Fruit fly (Drosophila melanogaster) whole organism, embryonic: ENCODE data around the gene CG13613.

Experiments
- Antp ChIP-seq: fragments of 200-800 bp; sonication (Bioruptor generic); optimal IDR thresholded peaks from 3 replicates; lab custom pipeline; 2016; ENCODE audit warnings: missing biosample characterization, missing genetic modification characterization
- Bdp1 ChIP-seq: fragments of 200-800 bp; sonication (Bioruptor generic); optimal IDR thresholded peaks from 3 replicates; lab custom pipeline; 2016; ENCODE audit warnings: missing biosample characterization, missing genetic modification characterization
- CG10462 ChIP-seq: fragments of 200-800 bp; sonication (Bioruptor generic); optimal IDR thresholded peaks from 2 replicates; lab custom pipeline; 2016; ENCODE audit warnings: missing biosample characterization, missing genetic modification characterization
- CG10543 ChIP-seq: fragments of 200-800 bp; sonication (Bioruptor generic); optimal IDR thresholded peaks from 3 replicates; lab custom pipeline; 2017; ENCODE audit warnings: missing biosample characterization, mild to moderate bottlenecking, missing genetic modification characterization, moderate library complexity
- CG11398 ChIP-seq: fragments of 200-800 bp; sonication (Bioruptor generic); optimal IDR thresholded peaks from 2 replicates; lab custom pipeline; 2016; ENCODE audit warnings: missing biosample characterization, missing genetic modification characterization
- CG11560 ChIP-seq: fragments of 200-800 bp; sonication (Bioruptor generic); IDR thresholded peaks from 3 replicates; pipeline ENCODE4 v1.3.6; 2022; ENCODE audit warnings: missing biosample characterization, missing genetic modification characterization
- CG11696 ChIP-seq: fragments of 200-800 bp; sonication (Bioruptor generic); IDR thresholded peaks from 2 replicates; pipeline ENCODE4 v1.3.6; 2022; ENCODE audit warnings: missing biosample characterization, missing genetic modification characterization
- CG12155 ChIP-seq: fragments of 200-800 bp; sonication (Bioruptor generic); optimal IDR thresholded peaks from 3 replicates; lab custom pipeline; 2016; ENCODE audit warnings: missing biosample characterization, missing genetic modification characterization
- CG13296 ChIP-seq: fragments of 200-800 bp; sonication (Bioruptor generic); optimal IDR thresholded peaks from 3 replicates; lab custom pipeline; 2018; ENCODE audit warnings: missing biosample characterization, mild to moderate bottlenecking, missing genetic modification characterization
- CG1529 ChIP-seq: fragments of 200-800 bp; sonication (Bioruptor generic); optimal IDR thresholded peaks from 3 replicates; lab custom pipeline; 2018; ENCODE audit warnings: missing biosample characterization, missing genetic modification characterization
- CG15514 ChIP-seq: fragments of 200-800 bp; sonication (Bioruptor generic); optimal IDR thresholded peaks from 3 replicates; lab custom pipeline; 2017; ENCODE audit warnings: missing biosample characterization, missing genetic modification characterization, mild to moderate bottlenecking, moderate library complexity, missing genetic modification reagents
- CG15601 ChIP-seq: fragments of 200-800 bp; sonication (Bioruptor generic); optimal IDR thresholded peaks from 3 replicates; lab custom pipeline; 2019; ENCODE audit warnings: missing biosample characterization, mild to moderate bottlenecking, missing genetic modification characterization, moderate library complexity
- CG1603 ChIP-seq: fragments of 200-800 bp; sonication (Bioruptor generic); optimal IDR thresholded peaks from 2 replicates; lab custom pipeline; 2019; ENCODE audit warnings: missing biosample characterization, mild to moderate bottlenecking, missing genetic modification characterization, moderate library complexity
- CG17829 ChIP-seq: fragments of 200-800 bp; optimal IDR thresholded peaks from 2 replicates; lab custom pipeline; 2019; ENCODE audit warnings: missing biosample characterization, mild to moderate bottlenecking, missing genetic modification characterization, moderate library complexity
- CG1792 ChIP-seq: fragments of 200-800 bp; sonication (Bioruptor generic); optimal IDR thresholded peaks from 2 replicates; lab custom pipeline; 2016; ENCODE audit warnings: missing biosample characterization, missing genetic modification characterization
- CG18011 ChIP-seq: fragments of 200-800 bp; sonication (Bioruptor generic); optimal IDR thresholded peaks from 2 replicates; lab custom pipeline; 2017; ENCODE audit warnings: missing biosample characterization, missing genetic modification characterization, mild to moderate bottlenecking, moderate library complexity, missing genotype
- CG1832 ChIP-seq: fragments of 200-800 bp; sonication (Bioruptor generic); optimal IDR thresholded peaks from 2 replicates; lab custom pipeline; 2017; ENCODE audit warnings: missing biosample characterization, mild to moderate bottlenecking, missing genetic modification characterization, inconsistent platforms
- CG18619 ChIP-seq: fragments of 200-800 bp; sonication (Bioruptor generic); optimal IDR thresholded peaks from 3 replicates; lab custom pipeline; 2017; ENCODE audit warnings: missing biosample characterization, mild to moderate bottlenecking, missing genetic modification characterization
- CG2129 ChIP-seq: fragments of 200-800 bp; sonication (Bioruptor generic); IDR thresholded peaks from 2 replicates; pipeline ENCODE4 v1.3.6; 2022; ENCODE audit warnings: missing biosample characterization, missing genetic modification characterization; ENCODE audit not compliant: partially characterized antibody
- CG2889 ChIP-seq: fragments of 200-800 bp; sonication (Bioruptor generic); IDR thresholded peaks from 3 replicates; pipeline ENCODE4 v1.3.6; 2022; ENCODE audit warnings: missing biosample characterization, missing genetic modification characterization
- CG31365 ChIP-seq: fragments of 200-800 bp; sonication (Bioruptor generic); optimal IDR thresholded peaks from 2 replicates; lab custom pipeline; 2018; ENCODE audit warnings: missing biosample characterization, mild to moderate bottlenecking, missing genetic modification characterization
- CG4854 ChIP-seq: fragments of 200-800 bp; sonication (Bioruptor generic); optimal IDR thresholded peaks from 2 replicates; lab custom pipeline; 2016; ENCODE audit warnings: missing biosample characterization, missing genetic modification characterization, inconsistent platforms
- CG7556 ChIP-seq: fragments of 200-800 bp; sonication (Bioruptor generic); optimal IDR thresholded peaks from 2 replicates; lab custom pipeline; 2017; ENCODE audit warnings: missing biosample characterization, mild to moderate bottlenecking, missing genetic modification characterization
- CG9817 ChIP-seq: fragments of 200-800 bp; sonication (Bioruptor generic); optimal IDR thresholded peaks from 2 replicates; lab custom pipeline; 2018; ENCODE audit warnings: missing biosample characterization, mild to moderate bottlenecking, missing genetic modification characterization, moderate library complexity
- Doc2 ChIP-seq: fragments of 200-800 bp; sonication (Bioruptor generic); IDR thresholded peaks from 2 replicates; pipeline ENCODE4 v1.3.6; 2022; ENCODE audit warnings: missing biosample characterization, missing genetic modification characterization
- Hand ChIP-seq: fragments of 200-800 bp; sonication (Bioruptor generic); optimal IDR thresholded peaks from 2 replicates; lab custom pipeline; 2017; ENCODE audit warnings: mild to moderate bottlenecking, missing biosample characterization, missing genetic modification reagents, missing genetic modification characterization
- Jarid2 ChIP-seq: fragments of 200-800 bp; sonication (Bioruptor generic); optimal IDR thresholded peaks from 3 replicates; lab custom pipeline; 2017; ENCODE audit warnings: mild to moderate bottlenecking, missing biosample characterization, missing genetic modification reagents, missing genetic modification characterization
- MTF-1 ChIP-seq: fragments of 200-800 bp; sonication (Bioruptor generic); optimal IDR thresholded peaks from 2 replicates; lab custom pipeline; 2018; ENCODE audit warnings: missing biosample characterization, mild to moderate bottlenecking, missing genetic modification characterization, borderline replicate concordance
- Meics ChIP-seq: fragments of 200-800 bp; sonication (Bioruptor generic); optimal IDR thresholded peaks from 2 replicates; lab custom pipeline; 2017; ENCODE audit warnings: missing biosample characterization, mild to moderate bottlenecking, missing genetic modification characterization
- Pdp1 ChIP-seq, 2 experiments: fragments of 200-800 bp; sonication (Bioruptor generic); optimal IDR thresholded peaks; 3 replicates each; lab custom pipeline; 2016; ENCODE audit warnings: missing biosample characterization in 2 of 2, missing genetic modification characterization in 2 of 2, mild to moderate bottlenecking in 1 of 2, moderate library complexity in 1 of 2
- Ptx1 ChIP-seq: fragments of 200-800 bp; sonication (Bioruptor generic); IDR thresholded peaks from 2 replicates; pipeline ENCODE4 v1.3.6; 2022; ENCODE audit warnings: missing biosample characterization, missing genetic modification characterization
- Six4 ChIP-seq: fragments of 200-800 bp; sonication (Bioruptor generic); optimal IDR thresholded peaks from 2 replicates; lab custom pipeline; 2016; ENCODE audit warnings: missing biosample characterization, missing genetic modification characterization
- Stat92E ChIP-seq, 3 experiments: fragments of >200 bp in 2 of 3; fragments of 200-800 bp in 1 of 3; sonication (Bioruptor generic) in 1 of 3; optimal IDR thresholded peaks; 2 replicates each; lab custom pipeline; 2017 to 2019; ENCODE audit warnings: missing biosample characterization in 3 of 3, missing genetic modification characterization in 3 of 3, mild to moderate bottlenecking in 1 of 3, moderate library complexity in 1 of 3
- br ChIP-seq: fragments of >200 bp; optimal IDR thresholded peaks from 2 replicates; lab custom pipeline; 2017
- caup ChIP-seq: fragments of 200-800 bp; sonication (Bioruptor generic); optimal IDR thresholded peaks from 3 replicates; lab custom pipeline; 2017; ENCODE audit warnings: missing biosample characterization, mild to moderate bottlenecking, missing genetic modification characterization, moderate library complexity; ENCODE audit not compliant: severe bottlenecking
- chif ChIP-seq, 2 experiments: fragments of 200-800 bp; sonication (Bioruptor generic); optimal IDR thresholded peaks; 3 replicates each; lab custom pipeline; 2016; ENCODE audit warnings: missing biosample characterization in 2 of 2, missing genetic modification characterization in 2 of 2
- ems ChIP-seq: fragments of 200-800 bp; sonication (Bioruptor generic); optimal IDR thresholded peaks from 3 replicates; lab custom pipeline; 2016; ENCODE audit warnings: missing biosample characterization, missing genetic modification characterization
- fd96Cb ChIP-seq: fragments of 200-800 bp; sonication (Bioruptor generic); optimal IDR thresholded peaks from 2 replicates; lab custom pipeline; 2018; ENCODE audit warnings: missing biosample characterization, mild to moderate bottlenecking, missing genetic modification characterization, moderate library complexity
- ftz-f1 ChIP-seq: fragments of 200-800 bp; sonication (Bioruptor generic); optimal IDR thresholded peaks from 2 replicates; lab custom pipeline; 2016; ENCODE audit warnings: missing biosample characterization, missing genetic modification characterization
- hbn ChIP-seq: fragments of 200-800 bp; sonication (Bioruptor generic); IDR thresholded peaks from 2 replicates; pipeline ENCODE4 v1.3.6; 2022; ENCODE audit warnings: missing biosample characterization, missing genetic modification characterization; ENCODE audit not compliant: partially characterized antibody
- jing ChIP-seq: fragments of 200-800 bp; sonication (Bioruptor generic); optimal IDR thresholded peaks from 2 replicates; lab custom pipeline; 2018; ENCODE audit warnings: missing biosample characterization, mild to moderate bottlenecking, missing genetic modification characterization
- ken ChIP-seq: fragments of 200-800 bp; sonication (Bioruptor generic); IDR thresholded peaks from 3 replicates; pipeline ENCODE4 v1.3.6; 2022; ENCODE audit warnings: missing biosample characterization, missing genetic modification characterization
- lmd ChIP-seq: fragments of 200-800 bp; sonication (Bioruptor generic); IDR thresholded peaks from 2 replicates; pipeline ENCODE4 v1.3.6; 2022; ENCODE audit warnings: missing biosample characterization, missing genetic modification characterization
- nmo ChIP-seq: fragments of 200-800 bp; sonication (Bioruptor generic); optimal IDR thresholded peaks from 2 replicates; lab custom pipeline; 2018; ENCODE audit warnings: missing biosample characterization, mild to moderate bottlenecking, missing genetic modification characterization, moderate library complexity
- odd ChIP-seq: fragments of 200-800 bp; sonication (Bioruptor generic); optimal IDR thresholded peaks from 2 replicates; lab custom pipeline; 2017; ENCODE audit warnings: missing biosample characterization, mild to moderate bottlenecking, missing genetic modification characterization
- otp ChIP-seq: fragments of 200-800 bp; sonication (Bioruptor generic); IDR thresholded peaks from 3 replicates; pipeline ENCODE4, ENCODE4 v1.3.6; 2022; ENCODE audit warnings: missing biosample characterization, missing genetic modification characterization
- repo ChIP-seq: fragments of 200-800 bp; sonication (Bioruptor generic); optimal IDR thresholded peaks from 2 replicates; lab custom pipeline; 2016; ENCODE audit warnings: missing biosample characterization, missing genetic modification characterization
- seq ChIP-seq: fragments of 200-800 bp; sonication (Bioruptor generic); IDR thresholded peaks from 2 replicates; pipeline ENCODE4 v1.3.6; 2022; ENCODE audit warnings: missing biosample characterization, missing genetic modification characterization
- slbo ChIP-seq: fragments of 200-800 bp; sonication (Bioruptor generic); IDR thresholded peaks from 2 replicates; pipeline ENCODE4 v1.3.6; 2022; ENCODE audit warnings: missing biosample characterization, missing genetic modification characterization
- twi ChIP-seq: fragments of 200-800 bp; optimal IDR thresholded peaks from 2 replicates; lab custom pipeline; 2019; ENCODE audit warnings: missing biosample characterization, mild to moderate bottlenecking, missing genetic modification characterization, moderate library complexity
- wdn ChIP-seq: fragments of 200-800 bp; sonication (Bioruptor generic); IDR thresholded peaks from 2 replicates; pipeline ENCODE4 v1.3.6; 2022; ENCODE audit warnings: missing biosample characterization, missing genetic modification characterization
- yki ChIP-seq: fragments of >200 bp; optimal IDR thresholded peaks from 3 replicates; lab custom pipeline; 2018

The CG13613 gene

DNA sequence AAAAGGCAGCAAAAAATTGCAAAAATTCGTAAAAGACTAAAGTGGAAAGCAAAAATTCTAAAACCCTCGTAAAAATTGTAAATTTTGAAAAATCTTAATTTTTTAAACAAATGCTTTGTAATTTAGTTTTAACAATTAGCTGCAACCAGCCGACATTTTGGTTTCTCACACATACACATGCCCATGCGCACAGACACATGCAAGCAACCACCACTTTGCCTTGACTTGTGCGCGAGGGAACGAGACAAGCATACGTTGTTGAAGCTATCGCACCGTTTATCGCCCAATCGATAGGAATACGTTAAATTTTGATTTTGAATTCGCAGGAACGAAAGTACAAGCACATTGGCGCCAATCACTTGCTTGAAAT, 45.0 kb upstream of the CG13613 start:
- TF ChIP-seq CG15601 (tag; lab: Kevin White, UChicago) (no peak), CG9817 (no peak), nmo (GFP tag; lab: Kevin White, UChicago) (no peak), slbo (no peak), CG11398 (GFP tag; lab: Kevin White, UChicago) (no peak), twi (tag; lab: Kevin White, UChicago) (no peak), lmd (no peak), CG15514 (GFP tag; lab: Kevin White, UChicago) (peak; percentile 49), CG18011 (GFP tag; lab: Kevin White, UChicago) (no peak), CG10462 (GFP tag; lab: Kevin White, UChicago) (no peak), otp (GFP tag; lab: Robert Waterston, UW) (0 out of 3 replicates have a peak, but pooled peaks have one; percentile 30), chif (GFP tag; optimal IDR thresholded peaks at IDR 0.05; lab: Kevin White, UChicago) (no peak), CG13296 (GFP tag; lab: Kevin White, UChicago) (no peak), hbn (GFP tag; lab: Robert Waterston, UW) (peak; percentile 50; the same call in 1 of the 2 replicates), CG10543 (no peak), MTF-1 (GFP tag; lab: Kevin White, UChicago) (no peak), ken (no peak), odd (GFP tag; lab: Kevin White, UChicago) (no peak), Ptx1 (GFP tag; lab: Robert Waterston, UW) (no peak), CG4854 (GFP tag; lab: Kevin White, UChicago) (no peak), CG7556 (GFP tag; lab: Kevin White, UChicago) (no peak), seq (GFP tag; lab: Robert Waterston, UW) (peak; percentile 82), Jarid2 (no peak), CG12155 (no peak), repo (no peak), Antp (no peak), caup (GFP tag; lab: Kevin White, UChicago) (no peak), CG31365 (tag; lab: Kevin White, UChicago) (no peak), CG1792 (GFP tag; lab: Kevin White, UChicago) (no peak), CG18619 (GFP tag; lab: Kevin White, UChicago) (no peak), Bdp1 (no peak), Doc2 (GFP tag; lab: Robert Waterston, UW) (no peak), CG2129 (GFP tag; lab: Robert Waterston, UW) (peak; percentile 43; the same call in 1 of the 2 replicates), ems (GFP tag; lab: Kevin White, UChicago) (no peak), Hand (no peak), Meics (no peak), CG2889 (GFP tag; lab: Robert Waterston, UW) (no peak), Pdp1 (GFP tag; optimal IDR thresholded peaks at IDR 0.05; lab: Kevin White, UChicago) (no peak), ftz-f1 (GFP tag; lab: Kevin White, UChicago) (peak; percentile 96), CG11696 (no peak), br (lab: Kevin White, UChicago) (no peak), fd96Cb (no peak), CG1603 (tag; lab: Kevin White, UChicago) (no peak), wdn (GFP tag; lab: Robert Waterston, UW) (no peak), CG1529 (GFP tag; lab: Kevin White, UChicago) (no peak), Stat92E (GFP tag; optimal IDR thresholded peaks at IDR 0.05; lab: Kevin White, UChicago) (no peak), yki (lab: Kevin White, UChicago) (no peak), CG1832 (GFP tag; lab: Kevin White, UChicago) (peak; percentile 66), Six4 (no peak), CG17829 (tag; lab: Kevin White, UChicago) (peak; percentile 28), CG11560 (tag; lab: Robert Waterston, UW) (no peak), jing (GFP tag; lab: Kevin White, UChicago) (no peak)
